Worm (Caenorhabditis elegans) whole organism, midembryonic: Measurements from ENCODE around the gene gtf-2F1.

Experiments
- flt-1 ChIP-seq: fragments of 200-800 bp; sonication (Bioruptor generic); IDR thresholded peaks from 2 replicates; pipeline ENCODE4 v1.3.6; 2022; ENCODE audit warnings: missing genetic modification characterization, missing compliant biosample characterization
- klf-2 ChIP-seq: fragments of 200-800 bp; sonication (Bioruptor generic); conservative IDR thresholded peaks from 2 replicates; pipeline ENCODE4 v1.3.6; 2022; ENCODE audit warnings: missing genetic modification reagents, missing genetic modification characterization, missing compliant biosample characterization

- TF ChIP-seq flt-1 (GFP tag; lab: Robert Waterston, UW) (no peak), klf-2 (GFP tag; lab: Robert Waterston, UW) (no peak)
These were observed 44.8 kb upstream of the gtf-2F1 start, which contains the start of gene C16A11.7 for ce11 chrII:4256541-4257001.
